Fruit fly (Drosophila melanogaster) whole organism, embryonic: ENCODE results near the gene CG5273.
A peak's percentile ranks its signal among the peaks of the same experiment; 100 is the strongest.

ENCODE experiments used
- ATbp ChIP-seq: fragments of 200-800 bp; sonication (Bioruptor generic); optimal IDR thresholded peaks from 2 replicates; lab custom pipeline; 2017; ENCODE audit warnings: missing biosample characterization, mild to moderate bottlenecking, missing genetic modification characterization, missing genetic modification reagents
- Antp ChIP-seq: fragments of 200-800 bp; sonication (Bioruptor generic); optimal IDR thresholded peaks from 3 replicates; lab custom pipeline; 2016; ENCODE audit warnings: missing biosample characterization, missing genetic modification characterization
- CG10654 ChIP-seq: fragments of 200-800 bp; sonication (Bioruptor generic); optimal IDR thresholded peaks from 2 replicates; lab custom pipeline; 2016; ENCODE audit warnings: missing biosample characterization, missing genetic modification characterization
- CG13624 ChIP-seq: fragments of 200-800 bp; sonication (Bioruptor generic); optimal IDR thresholded peaks from 2 replicates; lab custom pipeline; 2016; ENCODE audit warnings: missing biosample characterization, missing genetic modification characterization
- CG13894 ChIP-seq: fragments of 200-800 bp; sonication (Bioruptor generic); optimal IDR thresholded peaks from 3 replicates; lab custom pipeline; 2018; ENCODE audit warnings: missing biosample characterization, mild to moderate bottlenecking, missing genetic modification characterization, moderate library complexity
- CG15514 ChIP-seq: fragments of 200-800 bp; sonication (Bioruptor generic); optimal IDR thresholded peaks from 3 replicates; lab custom pipeline; 2017; ENCODE audit warnings: missing biosample characterization, missing genetic modification characterization, mild to moderate bottlenecking, moderate library complexity, missing genetic modification reagents
- CG18011 ChIP-seq: fragments of 200-800 bp; sonication (Bioruptor generic); optimal IDR thresholded peaks from 2 replicates; lab custom pipeline; 2017; ENCODE audit warnings: missing biosample characterization, missing genetic modification characterization, mild to moderate bottlenecking, moderate library complexity, missing genotype
- CG2129 ChIP-seq: fragments of 200-800 bp; sonication (Bioruptor generic); IDR thresholded peaks from 2 replicates; pipeline ENCODE4 v1.3.6; 2022; ENCODE audit warnings: missing biosample characterization, missing genetic modification characterization; ENCODE audit not compliant: partially characterized antibody
- CG2678 ChIP-seq: fragments of 200-800 bp; sonication (Bioruptor generic); optimal IDR thresholded peaks from 3 replicates; lab custom pipeline; 2019; ENCODE audit warnings: missing biosample characterization, mild to moderate bottlenecking, missing genetic modification characterization, moderate library complexity
- CG2875 ChIP-seq: fragments of 200-800 bp; sonication (Bioruptor generic); optimal IDR thresholded peaks from 2 replicates; lab custom pipeline; 2017; ENCODE audit warnings: missing biosample characterization, mild to moderate bottlenecking, missing genetic modification characterization, missing genetic modification reagents
- CG30403 ChIP-seq: fragments of 200-800 bp; sonication (Bioruptor generic); optimal IDR thresholded peaks from 3 replicates; lab custom pipeline; 2016; ENCODE audit warnings: missing biosample characterization, missing genetic modification characterization
- CG33213 ChIP-seq: fragments of 200-800 bp; sonication (Bioruptor generic); optimal IDR thresholded peaks from 3 replicates; lab custom pipeline; 2016; ENCODE audit warnings: missing biosample characterization, missing genetic modification characterization
- CG3407 ChIP-seq: fragments of 200-800 bp; sonication (Bioruptor generic); optimal IDR thresholded peaks from 2 replicates; lab custom pipeline; 2018; ENCODE audit warnings: missing biosample characterization, mild to moderate bottlenecking, missing genetic modification characterization
- CG4360 ChIP-seq: fragments of 200-800 bp; sonication (Bioruptor generic); IDR thresholded peaks from 2 replicates; pipeline ENCODE4 v1.3.6; 2022; ENCODE audit warnings: missing biosample characterization, missing genetic modification characterization
- CG6813 ChIP-seq: fragments of 200-800 bp; sonication (Bioruptor generic); optimal IDR thresholded peaks from 2 replicates; lab custom pipeline; 2017; ENCODE audit warnings: missing biosample characterization, missing genetic modification characterization, mild to moderate bottlenecking, moderate library complexity, missing genetic modification reagents
- CG8924 ChIP-seq: fragments of 200-800 bp; optimal IDR thresholded peaks from 3 replicates; lab custom pipeline; 2019; ENCODE audit warnings: missing biosample characterization, mild to moderate bottlenecking, missing genetic modification characterization, moderate library complexity
- Dek ChIP-seq: fragments of 200-800 bp; sonication (Bioruptor generic); optimal IDR thresholded peaks from 3 replicates; lab custom pipeline; 2019; ENCODE audit warnings: missing biosample characterization, mild to moderate bottlenecking, missing genetic modification characterization, moderate library complexity
- Fer2 ChIP-seq: fragments of 200-800 bp; sonication (Bioruptor generic); optimal IDR thresholded peaks from 2 replicates; lab custom pipeline; 2018; ENCODE audit warnings: missing biosample characterization, mild to moderate bottlenecking, missing genetic modification characterization, moderate library complexity
- H15 ChIP-seq: fragments of 200-800 bp; sonication (Bioruptor generic); IDR thresholded peaks from 3 replicates; pipeline ENCODE4 v1.3.6; 2022; ENCODE audit warnings: missing biosample characterization, missing genetic modification characterization
- H2.0 ChIP-seq: fragments of 200-800 bp; sonication (Bioruptor generic); IDR thresholded peaks from 2 replicates; pipeline ENCODE4 v1.3.6; 2022; ENCODE audit warnings: missing biosample characterization, missing genetic modification characterization
- HLH54F ChIP-seq: fragments of 200-800 bp; sonication (Bioruptor generic); optimal IDR thresholded peaks from 3 replicates; lab custom pipeline; 2016; ENCODE audit warnings: missing biosample characterization, missing genetic modification characterization
- MBD-R2 ChIP-seq: fragments of 200-800 bp; sonication (Bioruptor generic); IDR thresholded peaks from 2 replicates; pipeline ENCODE4 v1.3.6; 2022; ENCODE audit warnings: missing biosample characterization, missing genetic modification characterization
- Mad ChIP-seq: fragments of 200-800 bp; sonication (Bioruptor generic); optimal IDR thresholded peaks from 2 replicates; lab custom pipeline; 2016; ENCODE audit warnings: missing biosample characterization, missing genetic modification characterization
- Myb ChIP-seq: fragments of 200-800 bp; sonication (Bioruptor generic); optimal IDR thresholded peaks from 2 replicates; lab custom pipeline; 2016; ENCODE audit warnings: missing biosample characterization, missing genetic modification characterization
- NK7.1 ChIP-seq: fragments of 200-800 bp; sonication (Bioruptor generic); optimal IDR thresholded peaks from 3 replicates; lab custom pipeline; 2016; ENCODE audit warnings: missing biosample characterization, missing genetic modification characterization
- Optix ChIP-seq: fragments of 200-800 bp; sonication (Bioruptor generic); IDR thresholded peaks from 3 replicates; pipeline ENCODE4 v1.3.6; 2022; ENCODE audit warnings: missing biosample characterization, missing genetic modification characterization
- Six4 ChIP-seq: fragments of 200-800 bp; sonication (Bioruptor generic); optimal IDR thresholded peaks from 2 replicates; lab custom pipeline; 2016; ENCODE audit warnings: missing biosample characterization, missing genetic modification characterization
- Sry-δ ChIP-seq: fragments of 200-800 bp; sonication (Bioruptor generic); optimal IDR thresholded peaks from 2 replicates; lab custom pipeline; 2016; ENCODE audit warnings: missing biosample characterization, missing genetic modification characterization
- Vsx1 ChIP-seq: fragments of 200-800 bp; sonication (Bioruptor generic); optimal IDR thresholded peaks from 2 replicates; lab custom pipeline; 2017; ENCODE audit warnings: missing biosample characterization, mild to moderate bottlenecking, missing genetic modification characterization, missing genetic modification reagents
- Xrp1 ChIP-seq: fragments of 200-800 bp; sonication (Bioruptor generic); IDR thresholded peaks from 2 replicates; pipeline ENCODE4 v1.3.6; 2022; ENCODE audit warnings: missing biosample characterization, missing genetic modification characterization
- abd-A ChIP-seq: fragments of 200-800 bp; sonication (Bioruptor generic); optimal IDR thresholded peaks from 3 replicates; lab custom pipeline; 2019; ENCODE audit warnings: missing biosample characterization, mild to moderate bottlenecking, missing genetic modification characterization, moderate library complexity
- amos ChIP-seq: fragments of 200-800 bp; sonication (Bioruptor generic); IDR thresholded peaks from 2 replicates; pipeline ENCODE4 v1.3.6; 2022; ENCODE audit warnings: missing biosample characterization, missing genetic modification characterization; ENCODE audit not compliant: partially characterized antibody
- ato ChIP-seq: fragments of 200-800 bp; sonication (Bioruptor generic); IDR thresholded peaks from 2 replicates; pipeline ENCODE4 v1.3.6; 2022; ENCODE audit warnings: missing biosample characterization, missing genetic modification characterization; ENCODE audit not compliant: partially characterized antibody
- cas ChIP-seq: fragments of 200-800 bp; sonication (Bioruptor generic); IDR thresholded peaks from 2 replicates; pipeline ENCODE4 v1.3.6; 2022; ENCODE audit warnings: missing biosample characterization, missing genetic modification characterization
- caup ChIP-seq: fragments of 200-800 bp; sonication (Bioruptor generic); optimal IDR thresholded peaks from 3 replicates; lab custom pipeline; 2017; ENCODE audit warnings: missing biosample characterization, mild to moderate bottlenecking, missing genetic modification characterization, moderate library complexity; ENCODE audit not compliant: severe bottlenecking
- corto ChIP-seq: fragments of 200-800 bp; sonication (Bioruptor generic); optimal IDR thresholded peaks from 2 replicates; lab custom pipeline; 2016; ENCODE audit warnings: missing biosample characterization, mild to moderate bottlenecking, missing genetic modification characterization, moderate library complexity
- disco-r ChIP-seq: fragments of 200-800 bp; sonication (Bioruptor generic); optimal IDR thresholded peaks from 2 replicates; lab custom pipeline; 2016; ENCODE audit warnings: missing biosample characterization, missing genetic modification characterization
- grau ChIP-seq: fragments of 200-800 bp; optimal IDR thresholded peaks from 3 replicates; lab custom pipeline; 2019; ENCODE audit warnings: missing biosample characterization, mild to moderate bottlenecking, missing genetic modification characterization, moderate library complexity
- grn ChIP-seq: fragments of 200-800 bp; sonication (Bioruptor generic); optimal IDR thresholded peaks from 3 replicates; lab custom pipeline; 2017; ENCODE audit warnings: missing biosample characterization, missing genetic modification characterization
- her ChIP-seq: fragments of 200-800 bp; sonication (Bioruptor generic); optimal IDR thresholded peaks from 2 replicates; lab custom pipeline; 2016; ENCODE audit warnings: missing biosample characterization, missing genetic modification characterization
- ken ChIP-seq: fragments of 200-800 bp; sonication (Bioruptor generic); IDR thresholded peaks from 3 replicates; pipeline ENCODE4 v1.3.6; 2022; ENCODE audit warnings: missing biosample characterization, missing genetic modification characterization
- lbe ChIP-seq: fragments of 200-800 bp; sonication (Bioruptor generic); optimal IDR thresholded peaks from 2 replicates; lab custom pipeline; 2016; ENCODE audit warnings: missing biosample characterization, mild to moderate bottlenecking, missing genetic modification characterization
- maf-S ChIP-seq: fragments of 200-800 bp; sonication (Bioruptor generic); optimal IDR thresholded peaks from 2 replicates; lab custom pipeline; 2016; ENCODE audit warnings: missing biosample characterization, missing genetic modification characterization
- nmo ChIP-seq: fragments of 200-800 bp; sonication (Bioruptor generic); optimal IDR thresholded peaks from 2 replicates; lab custom pipeline; 2018; ENCODE audit warnings: missing biosample characterization, mild to moderate bottlenecking, missing genetic modification characterization, moderate library complexity
- pfk ChIP-seq: fragments of 200-800 bp; sonication (Bioruptor generic); optimal IDR thresholded peaks from 2 replicates; lab custom pipeline; 2018; ENCODE audit warnings: missing biosample characterization, mild to moderate bottlenecking, missing genetic modification characterization, moderate library complexity
- prd ChIP-seq, 3 experiments: fragments of >200 bp in 2 of 3; fragments of 200-800 bp in 1 of 3; sonication (Bioruptor generic) in 1 of 3; optimal IDR thresholded peaks in 2 of 3; IDR thresholded peaks in 1 of 3; 2 replicates in 2 of 3; 3 replicates in 1 of 3; pipeline versions ENCODE4 v1.3.6 to Lab custom; 2017 to 2022; ENCODE audit warnings: missing biosample characterization in 1 of 3, missing genetic modification characterization in 1 of 3
- schlank ChIP-seq: fragments of 200-800 bp; sonication (Bioruptor generic); optimal IDR thresholded peaks from 2 replicates; lab custom pipeline; 2018; ENCODE audit warnings: missing biosample characterization, mild to moderate bottlenecking, missing genetic modification characterization
- sim ChIP-seq: fragments of 200-800 bp; sonication (Bioruptor generic); IDR thresholded peaks from 2 replicates; pipeline ENCODE4 v1.3.6; 2022; ENCODE audit warnings: missing biosample characterization, missing genetic modification characterization
- unc-4 ChIP-seq: fragments of 200-800 bp; sonication (Bioruptor generic); IDR thresholded peaks from 2 replicates; pipeline ENCODE4 v1.3.6; 2022; ENCODE audit warnings: missing biosample characterization, missing genetic modification characterization; ENCODE audit not compliant: partially characterized antibody
- usp ChIP-seq: fragments of >200 bp; optimal IDR thresholded peaks from 2 replicates; lab custom pipeline; 2017; ENCODE audit warnings: missing biosample characterization, missing genetic modification characterization
- zf30C ChIP-seq: fragments of 200-800 bp; sonication (Bioruptor generic); optimal IDR thresholded peaks from 3 replicates; lab custom pipeline; 2018; ENCODE audit warnings: missing biosample characterization, mild to moderate bottlenecking, missing genetic modification characterization

Gene CG5273

DNA sequence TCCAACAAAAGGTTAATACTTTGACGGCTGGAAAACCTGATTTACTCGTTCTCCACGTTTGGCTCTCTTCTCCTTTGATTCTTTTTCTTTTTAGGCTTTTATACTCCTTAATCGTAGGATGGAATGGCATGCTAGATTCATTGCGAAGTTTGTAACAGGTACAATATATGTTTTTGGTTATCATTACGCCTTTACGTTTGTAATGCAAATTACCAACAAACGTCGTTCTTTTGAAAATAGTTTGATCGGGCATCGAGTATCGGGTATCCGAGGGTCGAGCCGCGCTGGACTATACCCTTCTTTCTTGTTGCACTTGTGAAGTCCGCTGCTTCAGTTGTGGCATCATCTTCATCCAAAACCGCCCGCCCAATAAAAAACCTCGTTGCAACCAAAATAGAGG, 47.5 kb upstream of the CG5273 start (continued):
- TF ChIP-seq CG13894 (no peak), CG30403 (GFP tag; lab: Kevin White, UChicago) (no peak), sim (GFP tag; lab: Robert Waterston, UW) (no peak), ken (GFP tag; lab: Robert Waterston, UW) (no peak), cas (no peak), nmo (GFP tag; lab: Kevin White, UChicago) (peak; percentile 8), CG6813 (GFP tag; lab: Kevin White, UChicago) (no peak), Six4 (GFP tag; lab: Kevin White, UChicago) (no peak), grn (GFP tag; lab: Kevin White, UChicago) (no peak), CG18011 (GFP tag; lab: Kevin White, UChicago) (no peak), her (GFP tag; lab: Kevin White, UChicago) (no peak), NK7.1 (GFP tag; lab: Kevin White, UChicago) (no peak), prd (optimal IDR thresholded peaks at IDR 0.05; lab: Kevin White, UChicago) (no peak), prd (GFP tag; IDR thresholded peaks at IDR 0.05; lab: Robert Waterston, UW) (peak; percentile 22; the same call in 1 of the 3 replicates), Antp (no peak), H2.0 (GFP tag; lab: Robert Waterston, UW) (no peak), lbe (peak; percentile 72), Xrp1 (GFP tag; lab: Robert Waterston, UW) (peak; percentile 70), usp (GFP tag; lab: Kevin White, UChicago) (no peak), CG3407 (no peak), Mad (no peak), CG2678 (tag; lab: Kevin White, UChicago) (peak; percentile 2), HLH54F (no peak), CG10654 (GFP tag; lab: Kevin White, UChicago) (no peak), grau (peak; percentile 3), CG13624 (GFP tag; lab: Kevin White, UChicago) (no peak), Vsx1 (GFP tag; lab: Kevin White, UChicago) (no peak), MBD-R2 (GFP tag; lab: Robert Waterston, UW) (no peak), caup (no peak), ATbp (no peak), maf-S (GFP tag; lab: Kevin White, UChicago) (no peak), corto (GFP tag; lab: Kevin White, UChicago) (peak; percentile 69), CG4360 (GFP tag; lab: Robert Waterston, UW) (no peak), CG33213 (GFP tag; lab: Kevin White, UChicago) (no peak), CG2875 (GFP tag; lab: Kevin White, UChicago) (no peak), Dek (tag; lab: Kevin White, UChicago) (no peak), amos (GFP tag; lab: Robert Waterston, UW) (no peak), Optix (GFP tag; lab: Robert Waterston, UW) (0 out of 3 replicates have a peak, but pooled peaks have one; percentile 9), abd-A (no peak), H15 (no peak), unc-4 (GFP tag; lab: Robert Waterston, UW) (no peak), ato (GFP tag; lab: Robert Waterston, UW) (no peak), schlank (tag; lab: Kevin White, UChicago) (no peak), CG8924 (no peak), CG2129 (no peak), Myb (GFP tag; lab: Kevin White, UChicago) (no peak), disco-r (GFP tag; lab: Kevin White, UChicago) (no peak), CG15514 (GFP tag; lab: Kevin White, UChicago) (no peak), pfk (GFP tag; lab: Kevin White, UChicago) (no peak), zf30C (GFP tag; lab: Kevin White, UChicago) (no peak), Fer2 (tag; lab: Kevin White, UChicago) (no peak), Sry-δ (GFP tag; lab: Kevin White, UChicago) (no peak)
